Fruit fly (Drosophila melanogaster) whole organism, embryonic: ENCODE data around the gene Jhbp12.

Experiments
- Adf1 ChIP-seq: fragments of 200-800 bp; sonication (Bioruptor generic); IDR thresholded peaks from 2 replicates; pipeline ENCODE4 v1.3.6; 2022; ENCODE audit warnings: missing biosample characterization, missing genetic modification characterization
- Bdp1 ChIP-seq: fragments of 200-800 bp; sonication (Bioruptor generic); optimal IDR thresholded peaks from 3 replicates; lab custom pipeline; 2016; ENCODE audit warnings: missing biosample characterization, missing genetic modification characterization
- CG1024 ChIP-seq: fragments of 200-800 bp; sonication (Bioruptor generic); IDR thresholded peaks from 2 replicates; pipeline ENCODE4 v1.3.6; 2022; ENCODE audit warnings: missing biosample characterization, missing genetic modification characterization
- CG10431 ChIP-seq: fragments of 200-800 bp; sonication (Bioruptor generic); optimal IDR thresholded peaks from 3 replicates; lab custom pipeline; 2018; ENCODE audit warnings: missing biosample characterization, mild to moderate bottlenecking, missing genetic modification characterization
- CG13287 ChIP-seq: fragments of 200-800 bp; sonication (Bioruptor generic); IDR thresholded peaks from 2 replicates; pipeline ENCODE4 v1.3.6; 2022; ENCODE audit warnings: missing biosample characterization, missing genetic modification characterization; ENCODE audit not compliant: partially characterized antibody
- CG1603 ChIP-seq: fragments of 200-800 bp; sonication (Bioruptor generic); optimal IDR thresholded peaks from 2 replicates; lab custom pipeline; 2019; ENCODE audit warnings: missing biosample characterization, mild to moderate bottlenecking, missing genetic modification characterization, moderate library complexity
- CG17829 ChIP-seq: fragments of 200-800 bp; optimal IDR thresholded peaks from 2 replicates; lab custom pipeline; 2019; ENCODE audit warnings: missing biosample characterization, mild to moderate bottlenecking, missing genetic modification characterization, moderate library complexity
- CG1792 ChIP-seq: fragments of 200-800 bp; sonication (Bioruptor generic); optimal IDR thresholded peaks from 2 replicates; lab custom pipeline; 2016; ENCODE audit warnings: missing biosample characterization, missing genetic modification characterization
- CG18262 ChIP-seq: fragments of 200-800 bp; optimal IDR thresholded peaks from 3 replicates; lab custom pipeline; 2019; ENCODE audit warnings: missing biosample characterization, mild to moderate bottlenecking, missing genetic modification characterization, moderate library complexity
- CG30403 ChIP-seq: fragments of 200-800 bp; sonication (Bioruptor generic); optimal IDR thresholded peaks from 3 replicates; lab custom pipeline; 2016; ENCODE audit warnings: missing biosample characterization, missing genetic modification characterization
- CG31441 ChIP-seq: fragments of 200-800 bp; sonication (Bioruptor generic); IDR thresholded peaks from 2 replicates; pipeline ENCODE4 v1.3.6; 2022; ENCODE audit warnings: missing biosample characterization, missing genetic modification characterization
- CG32532 ChIP-seq: fragments of 200-800 bp; sonication (Bioruptor generic); IDR thresholded peaks from 2 replicates; pipeline ENCODE4 v1.3.6; 2022; ENCODE audit warnings: missing biosample characterization, missing genetic modification characterization
- CG3726 ChIP-seq: fragments of 200-800 bp; sonication (Bioruptor generic); IDR thresholded peaks from 3 replicates; pipeline ENCODE4, ENCODE4 v1.3.6; 2022; ENCODE audit warnings: missing biosample characterization, missing genetic modification characterization
- CG3838 ChIP-seq: fragments of 200-800 bp; sonication (Bioruptor generic); optimal IDR thresholded peaks from 3 replicates; lab custom pipeline; 2016; ENCODE audit warnings: missing biosample characterization, missing genetic modification characterization
- CG43689 ChIP-seq: fragments of 200-800 bp; sonication (Bioruptor generic); IDR thresholded peaks from 2 replicates; pipeline ENCODE4 v1.3.6; 2022; ENCODE audit warnings: missing biosample characterization, missing genetic modification characterization
- CG4404 ChIP-seq: fragments of 200-800 bp; sonication (Bioruptor generic); IDR thresholded peaks from 2 replicates; pipeline ENCODE4 v1.3.6; 2022; ENCODE audit warnings: missing biosample characterization, missing genetic modification characterization
- CG4707 ChIP-seq: fragments of 200-800 bp; sonication (Bioruptor generic); optimal IDR thresholded peaks from 2 replicates; lab custom pipeline; 2018; ENCODE audit warnings: missing biosample characterization, mild to moderate bottlenecking, missing genetic modification characterization, moderate library complexity
- CG4730 ChIP-seq: fragments of 200-800 bp; sonication (Bioruptor generic); IDR thresholded peaks from 2 replicates; pipeline ENCODE4 v1.3.6; 2022; ENCODE audit warnings: missing biosample characterization, missing genetic modification characterization
- CG6175 ChIP-seq: fragments of 200-800 bp; sonication (Bioruptor generic); IDR thresholded peaks from 3 replicates; pipeline ENCODE4 v1.3.6; 2022; ENCODE audit warnings: missing biosample characterization, missing genetic modification characterization
- CG6854 ChIP-seq: fragments of 200-800 bp; sonication (Bioruptor generic); optimal IDR thresholded peaks from 3 replicates; lab custom pipeline; 2017; ENCODE audit warnings: missing biosample characterization, mild to moderate bottlenecking, missing genetic modification characterization
- CG7786 ChIP-seq: fragments of 200-800 bp; sonication (Bioruptor generic); optimal IDR thresholded peaks from 2 replicates; lab custom pipeline; 2016; ENCODE audit warnings: missing biosample characterization, missing genetic modification characterization
- CG8290 ChIP-seq, 3 experiments: fragments of 200-800 bp; sonication (Bioruptor generic); optimal IDR thresholded peaks; 2 replicates each; lab custom pipeline; 2016 to 2019; ENCODE audit warnings: missing biosample characterization in 3 of 3, missing genetic modification characterization in 3 of 3, mild to moderate bottlenecking in 2 of 3, moderate library complexity in 1 of 3
- CG9609 ChIP-seq: fragments of 200-800 bp; sonication (Bioruptor generic); optimal IDR thresholded peaks from 3 replicates; lab custom pipeline; 2016; ENCODE audit warnings: missing biosample characterization, missing genetic modification characterization
- Dref ChIP-seq: fragments of 200-800 bp; sonication (Bioruptor generic); IDR thresholded peaks from 2 replicates; pipeline ENCODE4 v1.3.6; 2022; ENCODE audit warnings: missing biosample characterization, missing genetic modification characterization
- Ets65A ChIP-seq: fragments of 200-800 bp; sonication (Bioruptor generic); peaks from one replicate; lab custom pipeline; 2016; ENCODE audit warnings: missing biosample characterization, missing genetic modification characterization
- Fer1 ChIP-seq: fragments of 200-800 bp; sonication (Bioruptor generic); optimal IDR thresholded peaks from 2 replicates; lab custom pipeline; 2017; ENCODE audit warnings: missing biosample characterization, mild to moderate bottlenecking, missing genetic modification characterization
- Hr39 ChIP-seq: fragments of >200 bp; optimal IDR thresholded peaks from 2 replicates; lab custom pipeline; 2017
- Lim3 ChIP-seq: fragments of 200-800 bp; sonication (Bioruptor generic); IDR thresholded peaks from 2 replicates; pipeline ENCODE4 v1.3.6; 2022; ENCODE audit warnings: missing biosample characterization, missing genetic modification characterization
- Mad ChIP-seq: fragments of 200-800 bp; sonication (Bioruptor generic); optimal IDR thresholded peaks from 2 replicates; lab custom pipeline; 2016; ENCODE audit warnings: missing biosample characterization, missing genetic modification characterization
- Med ChIP-seq: fragments of 200-800 bp; sonication (Bioruptor generic); peaks from one replicate; lab custom pipeline; 2016; ENCODE audit warnings: missing biosample characterization, missing genetic modification characterization, mild to moderate bottlenecking, inconsistent platforms, moderate library complexity
- NfI ChIP-seq: fragments of 200-800 bp; sonication (Bioruptor generic); optimal IDR thresholded peaks from 3 replicates; lab custom pipeline; 2018; ENCODE audit warnings: missing biosample characterization, mild to moderate bottlenecking, missing genetic modification characterization, moderate library complexity
- Oli ChIP-seq: fragments of 200-800 bp; sonication (Bioruptor generic); optimal IDR thresholded peaks from 2 replicates; lab custom pipeline; 2018; ENCODE audit warnings: missing biosample characterization, mild to moderate bottlenecking, missing genetic modification characterization, moderate library complexity
- Opbp ChIP-seq: fragments of 200-800 bp; sonication (Bioruptor generic); IDR thresholded peaks from 3 replicates; pipeline ENCODE4 v1.3.6; 2022; ENCODE audit warnings: missing biosample characterization, missing genetic modification characterization; ENCODE audit not compliant: partially characterized antibody
- Ptx1 ChIP-seq: fragments of 200-800 bp; sonication (Bioruptor generic); IDR thresholded peaks from 2 replicates; pipeline ENCODE4 v1.3.6; 2022; ENCODE audit warnings: missing biosample characterization, missing genetic modification characterization
- Trl ChIP-seq, 3 experiments: fragments of >200 bp in 2 of 3; fragments of 200-800 bp in 1 of 3; sonication (Bioruptor generic) in 1 of 3; optimal IDR thresholded peaks; 2 replicates in 1 of 3; 3 replicates in 2 of 3; lab custom pipeline; 2016 to 2017; ENCODE audit warnings: missing biosample characterization in 1 of 3, missing genetic modification characterization in 1 of 3
- bab2 ChIP-seq: fragments of 200-800 bp; sonication (Bioruptor generic); optimal IDR thresholded peaks from 2 replicates; lab custom pipeline; 2016; ENCODE audit warnings: missing biosample characterization, missing genetic modification characterization
- bcd ChIP-seq: fragments of 200-800 bp; sonication (Bioruptor generic); optimal IDR thresholded peaks from 2 replicates; lab custom pipeline; 2017; ENCODE audit warnings: missing biosample characterization, mild to moderate bottlenecking, missing genetic modification characterization
- bsh ChIP-seq, 2 experiments: fragments of 200-800 bp; sonication (Bioruptor generic); optimal IDR thresholded peaks; 2 replicates each; lab custom pipeline; 2017 to 2018; ENCODE audit warnings: mild to moderate bottlenecking in 2 of 2, missing biosample characterization in 2 of 2, missing genetic modification characterization in 2 of 2, moderate library complexity in 1 of 2
- dan ChIP-seq: fragments of 200-800 bp; sonication (Bioruptor generic); IDR thresholded peaks from 2 replicates; pipeline ENCODE4 v1.3.6; 2022; ENCODE audit warnings: missing biosample characterization, missing genetic modification characterization
- dmrt99B ChIP-seq: fragments of 200-800 bp; sonication (Bioruptor generic); optimal IDR thresholded peaks from 2 replicates; lab custom pipeline; 2018; ENCODE audit warnings: missing biosample characterization, mild to moderate bottlenecking, missing genetic modification characterization, moderate library complexity
- exex ChIP-seq: fragments of 200-800 bp; sonication (Bioruptor generic); optimal IDR thresholded peaks from 4 replicates; lab custom pipeline; 2018; ENCODE audit warnings: missing biosample characterization, mild to moderate bottlenecking, missing genetic modification characterization, moderate library complexity
- fd102C ChIP-seq: fragments of 200-800 bp; sonication (Bioruptor generic); optimal IDR thresholded peaks from 2 replicates; lab custom pipeline; 2018; ENCODE audit warnings: missing biosample characterization, mild to moderate bottlenecking, missing genetic modification characterization, moderate library complexity
- gsb-n ChIP-seq: fragments of 200-800 bp; sonication (Bioruptor generic); optimal IDR thresholded peaks from 3 replicates; lab custom pipeline; 2018; ENCODE audit warnings: missing biosample characterization, mild to moderate bottlenecking, missing genetic modification characterization
- lab ChIP-seq: fragments of 200-800 bp; sonication (Bioruptor generic); optimal IDR thresholded peaks from 3 replicates; lab custom pipeline; 2017; ENCODE audit warnings: missing biosample characterization, missing genetic modification characterization, mild to moderate bottlenecking, moderate library complexity, missing genetic modification reagents
- nerfin-1 ChIP-seq: fragments of 200-800 bp; sonication (Bioruptor generic); optimal IDR thresholded peaks from 3 replicates; lab custom pipeline; 2019; ENCODE audit warnings: missing biosample characterization, mild to moderate bottlenecking, missing genetic modification characterization, moderate library complexity
- rib ChIP-seq: fragments of 200-800 bp; sonication (Bioruptor generic); IDR thresholded peaks from 2 replicates; pipeline ENCODE4 v1.3.6; 2022; ENCODE audit warnings: missing biosample characterization, missing genetic modification characterization
- so ChIP-seq: fragments of 200-800 bp; sonication (Bioruptor generic); IDR thresholded peaks from 3 replicates; pipeline ENCODE4 v1.3.6; 2022; ENCODE audit warnings: missing biosample characterization, missing genetic modification characterization
- sob ChIP-seq: fragments of 200-800 bp; sonication (Bioruptor generic); IDR thresholded peaks from 2 replicates; pipeline ENCODE4 v1.3.6; 2022; ENCODE audit warnings: missing biosample characterization, missing genetic modification characterization
- sug ChIP-seq: fragments of 200-800 bp; optimal IDR thresholded peaks from 2 replicates; lab custom pipeline; 2019; ENCODE audit warnings: missing biosample characterization, mild to moderate bottlenecking, missing genetic modification characterization, moderate library complexity
- vfl ChIP-seq: fragments of 200-800 bp; sonication (Bioruptor generic); optimal IDR thresholded peaks from 2 replicates; lab custom pipeline; 2016; ENCODE audit warnings: missing biosample characterization, missing genetic modification characterization
- yki ChIP-seq: fragments of >200 bp; optimal IDR thresholded peaks from 3 replicates; lab custom pipeline; 2018
- zen2 ChIP-seq: fragments of 200-800 bp; sonication (Bioruptor generic); IDR thresholded peaks from 3 replicates; pipeline ENCODE4 v1.3.6; 2022; ENCODE audit warnings: missing biosample characterization, missing genetic modification characterization; ENCODE audit not compliant: partially characterized antibody

Gene Jhbp12

DNA sequence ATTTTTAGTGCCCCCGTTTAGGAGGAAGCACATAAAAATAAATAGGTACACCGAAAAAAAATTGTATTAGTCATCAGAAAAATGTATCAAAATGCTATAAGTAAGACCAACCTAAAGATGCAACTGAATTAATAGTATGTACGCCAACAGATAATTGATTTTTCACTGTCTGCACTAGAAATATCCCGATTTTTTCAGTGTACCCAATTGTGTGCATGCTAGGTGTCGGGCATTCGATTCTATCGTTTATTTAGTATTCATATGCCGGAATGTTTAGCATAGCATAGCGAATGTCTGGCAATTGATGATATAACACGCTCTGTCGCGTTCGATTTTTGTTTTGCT, 42.8 kb downstream of the Jhbp12 start (continued):
- TF ChIP-seq dan (GFP tag; lab: Robert Waterston, UW) (no peak), Dref (GFP tag; lab: Robert Waterston, UW) (no peak), Hr39 (lab: Kevin White, UChicago) (no peak), bcd (GFP tag; lab: Kevin White, UChicago) (peak; percentile 82), Mad (peak; percentile 91), bab2 (GFP tag; lab: Kevin White, UChicago) (peak; percentile 93), zen2 (no peak), Trl (optimal IDR thresholded peaks at IDR 0.05; lab: Kevin White, UChicago) (no peak), Trl (GFP tag; optimal IDR thresholded peaks at IDR 0.05; lab: Kevin White, UChicago) (peak; percentile 93), CG4404 (peak; percentile 58; the same call in 1 of the 2 replicates), CG32532 (peak; percentile 90), bsh (GFP tag; optimal IDR thresholded peaks at IDR 0.05; lab: Kevin White, UChicago) (peak; percentile 6 to 89), CG4730 (GFP tag; lab: Robert Waterston, UW) (peak; percentile 74; the same call in 1 of the 2 replicates), fd102C (GFP tag; lab: Kevin White, UChicago) (peak; percentile 21), CG31441 (GFP tag; lab: Robert Waterston, UW) (peak; percentile 88), CG18262 (tag; lab: Kevin White, UChicago) (peak; percentile 77), CG7786 (GFP tag; lab: Kevin White, UChicago) (peak; percentile 84), yki (lab: Kevin White, UChicago) (no peak), CG6854 (peak; percentile 79), Ets65A (GFP tag; lab: Kevin White, UChicago) (peak; percentile 98), CG1792 (peak; percentile 81), CG1603 (tag; lab: Kevin White, UChicago) (peak; percentile 89), CG4707 (GFP tag; lab: Kevin White, UChicago) (peak; percentile 68), gsb-n (peak; percentile 71), sob (peak; percentile 88), CG9609 (peak; percentile 91), CG10431 (no peak), Lim3 (peak; percentile 73; the same call in 1 of the 2 replicates), Bdp1 (GFP tag; lab: Kevin White, UChicago) (peak; percentile 70), CG17829 (tag; lab: Kevin White, UChicago) (peak; percentile 52), CG1024 (GFP tag; lab: Robert Waterston, UW) (peak; percentile 74), Adf1 (peak; percentile 27; the same call in 1 of the 2 replicates), nerfin-1 (tag; lab: Kevin White, UChicago) (peak; percentile 75)

DNA sequence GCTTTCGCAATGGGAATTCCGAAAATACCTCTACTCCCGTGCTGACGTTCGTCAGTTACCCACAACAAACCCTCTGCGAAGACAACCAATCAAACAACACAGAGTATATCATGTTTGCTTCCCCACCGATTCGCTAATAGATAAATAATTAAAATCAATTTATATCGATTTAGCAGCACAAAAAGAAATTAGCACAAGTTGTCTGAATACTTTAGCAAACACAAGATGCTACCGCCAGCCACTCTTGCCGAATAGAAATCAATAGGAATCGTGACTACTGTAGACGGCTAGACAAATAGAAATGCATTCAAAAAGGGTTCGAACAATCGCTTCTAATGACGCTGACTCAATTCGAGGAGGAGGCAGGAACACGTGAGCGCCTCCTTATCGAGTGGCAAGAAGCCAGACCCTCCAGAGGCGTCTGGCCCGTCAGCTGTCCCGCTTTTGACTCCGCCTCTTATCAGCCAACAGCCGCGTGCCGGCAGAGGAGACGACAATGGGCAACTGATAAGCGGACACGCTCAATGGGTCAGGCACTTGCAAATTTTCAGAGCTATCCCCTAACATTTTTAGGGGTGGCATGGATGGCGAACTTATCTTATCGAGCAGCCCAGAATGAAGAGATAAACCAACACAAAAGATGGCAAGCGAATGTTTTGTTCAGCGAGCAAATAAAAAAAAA, 43.8 kb downstream of the Jhbp12 start:
- no peak for TF ChIP-seq dmrt99B (tag; lab: Kevin White, UChicago)
- TF ChIP-seq Med: peak; percentile 66
- TF ChIP-seq rib (GFP tag; lab: Robert Waterston, UW): peak; percentile 39; the same call in 1 of the 2 replicates
- peak; percentile 76 for TF ChIP-seq sug (tag; lab: Kevin White, UChicago)
- no peak for TF ChIP-seq CG3726
- no peak for TF ChIP-seq Oli (tag; lab: Kevin White, UChicago)
- TF ChIP-seq Fer1 (GFP tag; lab: Kevin White, UChicago): no peak
- no peak for TF ChIP-seq vfl (GFP tag; lab: Kevin White, UChicago)
- no peak for TF ChIP-seq Ptx1 (GFP tag; lab: Robert Waterston, UW)
- no peak for TF ChIP-seq CG43689 (GFP tag; lab: Robert Waterston, UW)
- TF ChIP-seq CG6175 (GFP tag; lab: Robert Waterston, UW): peak; percentile 60; the same call in 1 of the 3 replicates
- no peak for TF ChIP-seq CG30403
- TF ChIP-seq lab (GFP tag; lab: Kevin White, UChicago): peak; percentile 9
- TF ChIP-seq CG13287: no peak
- TF ChIP-seq so: no peak
- TF ChIP-seq CG8290 (GFP tag; optimal IDR thresholded peaks at IDR 0.05; lab: Kevin White, UChicago): no peak
- peak in 1 of 2 experiments; percentile 16 for TF ChIP-seq CG8290 (tag; optimal IDR thresholded peaks at IDR 0.05; lab: Kevin White, UChicago)
- no peak for TF ChIP-seq Opbp (GFP tag; lab: Robert Waterston, UW)
- no peak for TF ChIP-seq NfI (GFP tag; lab: Kevin White, UChicago)
- peak; percentile 53 for TF ChIP-seq exex (tag; lab: Kevin White, UChicago)
- no peak for TF ChIP-seq CG3838 (GFP tag; lab: Kevin White, UChicago)
